Fruit fly (Drosophila melanogaster) whole organism, embryonic: ENCODE results near the gene CG14515.

Source experiments
- ATbp ChIP-seq: fragments of 200-800 bp; sonication (Bioruptor generic); optimal IDR thresholded peaks from 2 replicates; lab custom pipeline; 2017; ENCODE audit warnings: missing biosample characterization, mild to moderate bottlenecking, missing genetic modification characterization, missing genetic modification reagents
- Abd-B ChIP-seq: fragments of 200-800 bp; sonication (Bioruptor generic); optimal IDR thresholded peaks from 2 replicates; lab custom pipeline; 2018; ENCODE audit warnings: missing biosample characterization, mild to moderate bottlenecking, missing genetic modification characterization, moderate library complexity
- CG12104 ChIP-seq: fragments of 200-800 bp; sonication (Bioruptor generic); optimal IDR thresholded peaks from 3 replicates; lab custom pipeline; 2016; ENCODE audit warnings: missing biosample characterization, missing genetic modification characterization
- CG12155 ChIP-seq: fragments of 200-800 bp; sonication (Bioruptor generic); optimal IDR thresholded peaks from 3 replicates; lab custom pipeline; 2016; ENCODE audit warnings: missing biosample characterization, missing genetic modification characterization
- CG12391 ChIP-seq: fragments of 200-800 bp; sonication (Bioruptor generic); optimal IDR thresholded peaks from 3 replicates; lab custom pipeline; 2018; ENCODE audit warnings: missing biosample characterization, mild to moderate bottlenecking, missing genetic modification characterization, moderate library complexity
- CG12769 ChIP-seq: fragments of 200-800 bp; sonication (Bioruptor generic); optimal IDR thresholded peaks from 2 replicates; lab custom pipeline; 2019; ENCODE audit warnings: missing biosample characterization, mild to moderate bottlenecking, missing genetic modification characterization, moderate library complexity
- CG14710 ChIP-seq: fragments of 200-800 bp; sonication (Bioruptor generic); optimal IDR thresholded peaks from 3 replicates; lab custom pipeline; 2019; ENCODE audit warnings: missing biosample characterization, mild to moderate bottlenecking, missing genetic modification characterization, moderate library complexity
- CG15479 ChIP-seq: fragments of 200-800 bp; sonication (Bioruptor generic); optimal IDR thresholded peaks from 3 replicates; lab custom pipeline; 2019; ENCODE audit warnings: missing biosample characterization, mild to moderate bottlenecking, missing genetic modification characterization, moderate library complexity
- CG15514 ChIP-seq: fragments of 200-800 bp; sonication (Bioruptor generic); optimal IDR thresholded peaks from 3 replicates; lab custom pipeline; 2017; ENCODE audit warnings: missing biosample characterization, missing genetic modification characterization, mild to moderate bottlenecking, moderate library complexity, missing genetic modification reagents
- CG1603 ChIP-seq: fragments of 200-800 bp; sonication (Bioruptor generic); optimal IDR thresholded peaks from 2 replicates; lab custom pipeline; 2019; ENCODE audit warnings: missing biosample characterization, mild to moderate bottlenecking, missing genetic modification characterization, moderate library complexity
- CG17328 ChIP-seq: fragments of 200-800 bp; sonication (Bioruptor generic); IDR thresholded peaks from 2 replicates; pipeline ENCODE4 v1.3.6; 2022; ENCODE audit warnings: missing biosample characterization, missing genetic modification characterization
- CG1832 ChIP-seq: fragments of 200-800 bp; sonication (Bioruptor generic); optimal IDR thresholded peaks from 2 replicates; lab custom pipeline; 2017; ENCODE audit warnings: missing biosample characterization, mild to moderate bottlenecking, missing genetic modification characterization, inconsistent platforms
- CG2120 ChIP-seq: fragments of 200-800 bp; sonication (Bioruptor generic); optimal IDR thresholded peaks from 3 replicates; lab custom pipeline; 2016; ENCODE audit warnings: missing biosample characterization, missing genetic modification characterization
- CG30020 ChIP-seq: fragments of 200-800 bp; optimal IDR thresholded peaks from 2 replicates; lab custom pipeline; 2019; ENCODE audit warnings: missing biosample characterization, mild to moderate bottlenecking, missing genetic modification characterization, moderate library complexity
- CG3065 ChIP-seq: fragments of 200-800 bp; sonication (Bioruptor generic); optimal IDR thresholded peaks from 2 replicates; lab custom pipeline; 2016; ENCODE audit warnings: missing biosample characterization, missing genetic modification characterization
- CG31388 ChIP-seq: fragments of 200-800 bp; sonication (Bioruptor generic); optimal IDR thresholded peaks from 2 replicates; lab custom pipeline; 2016; ENCODE audit warnings: missing biosample characterization, missing genetic modification characterization
- CG3163 ChIP-seq: fragments of 200-800 bp; sonication (Bioruptor generic); optimal IDR thresholded peaks from 3 replicates; lab custom pipeline; 2016; ENCODE audit warnings: missing biosample characterization, missing genetic modification characterization
- CG32767 ChIP-seq: fragments of 200-800 bp; sonication (Bioruptor generic); IDR thresholded peaks from 2 replicates; pipeline ENCODE4 v1.3.6; 2022; ENCODE audit warnings: missing biosample characterization, missing genetic modification characterization
- CG34376 ChIP-seq: fragments of 200-800 bp; sonication (Bioruptor generic); optimal IDR thresholded peaks from 2 replicates; lab custom pipeline; 2018; ENCODE audit warnings: missing biosample characterization, mild to moderate bottlenecking, missing genetic modification characterization
- CG4360 ChIP-seq: fragments of 200-800 bp; sonication (Bioruptor generic); IDR thresholded peaks from 2 replicates; pipeline ENCODE4 v1.3.6; 2022; ENCODE audit warnings: missing biosample characterization, missing genetic modification characterization
- CG4854 ChIP-seq: fragments of 200-800 bp; sonication (Bioruptor generic); optimal IDR thresholded peaks from 2 replicates; lab custom pipeline; 2016; ENCODE audit warnings: missing biosample characterization, missing genetic modification characterization, inconsistent platforms
- CG6689 ChIP-seq: fragments of 200-800 bp; sonication (Bioruptor generic); IDR thresholded peaks from 2 replicates; pipeline ENCODE4 v1.3.6; 2022; ENCODE audit warnings: missing biosample characterization, missing genetic modification characterization
- CG7372 ChIP-seq: fragments of 200-800 bp; sonication (Bioruptor generic); IDR thresholded peaks from 2 replicates; pipeline ENCODE4 v1.3.6; 2022; ENCODE audit warnings: missing biosample characterization, missing genetic modification characterization
- D ChIP-seq, 2 experiments: fragments of 200-800 bp in 1 of 2; fragments of >200 bp in 1 of 2; sonication (Bioruptor generic) in 1 of 2; optimal IDR thresholded peaks; 2 replicates in 1 of 2; 3 replicates in 1 of 2; lab custom pipeline; 2017; ENCODE audit warnings: mild to moderate bottlenecking in 1 of 2, missing biosample characterization in 1 of 2, missing genetic modification characterization in 1 of 2, missing genetic modification reagents in 1 of 2
- HmgZ ChIP-seq: fragments of 200-800 bp; sonication (Bioruptor generic); optimal IDR thresholded peaks from 2 replicates; lab custom pipeline; 2018; ENCODE audit warnings: missing biosample characterization, mild to moderate bottlenecking, missing genetic modification characterization
- Lim3 ChIP-seq: fragments of 200-800 bp; sonication (Bioruptor generic); IDR thresholded peaks from 2 replicates; pipeline ENCODE4 v1.3.6; 2022; ENCODE audit warnings: missing biosample characterization, missing genetic modification characterization
- Med ChIP-seq: fragments of 200-800 bp; sonication (Bioruptor generic); peaks from one replicate; lab custom pipeline; 2016; ENCODE audit warnings: missing biosample characterization, missing genetic modification characterization, mild to moderate bottlenecking, inconsistent platforms, moderate library complexity
- NFAT ChIP-seq: fragments of 200-800 bp; sonication (Bioruptor generic); IDR thresholded peaks from 2 replicates; pipeline ENCODE4 v1.3.6; 2022; ENCODE audit warnings: missing biosample characterization, missing genetic modification characterization
- Spps ChIP-seq: fragments of 200-800 bp; sonication (Bioruptor generic); optimal IDR thresholded peaks from 2 replicates; lab custom pipeline; 2018; ENCODE audit warnings: missing biosample characterization, mild to moderate bottlenecking, missing genetic modification characterization
- Ssrp ChIP-seq: fragments of 200-800 bp; sonication (Bioruptor generic); optimal IDR thresholded peaks from 2 replicates; lab custom pipeline; 2018; ENCODE audit warnings: missing biosample characterization, mild to moderate bottlenecking, missing genetic modification characterization, moderate library complexity
- Trl ChIP-seq, 3 experiments: fragments of >200 bp in 2 of 3; fragments of 200-800 bp in 1 of 3; sonication (Bioruptor generic) in 1 of 3; optimal IDR thresholded peaks; 2 replicates in 1 of 3; 3 replicates in 2 of 3; lab custom pipeline; 2016 to 2017; ENCODE audit warnings: missing biosample characterization in 1 of 3, missing genetic modification characterization in 1 of 3
- Xbp1 ChIP-seq: fragments of 200-800 bp; sonication (Bioruptor generic); optimal IDR thresholded peaks from 3 replicates; lab custom pipeline; 2016; ENCODE audit warnings: missing biosample characterization, mild to moderate bottlenecking, missing genetic modification characterization
- YL-1 ChIP-seq: fragments of 200-800 bp; sonication (Bioruptor generic); optimal IDR thresholded peaks from 3 replicates; lab custom pipeline; 2017; ENCODE audit warnings: missing biosample characterization, mild to moderate bottlenecking, missing genetic modification characterization
- bsh ChIP-seq, 2 experiments: fragments of 200-800 bp; sonication (Bioruptor generic); optimal IDR thresholded peaks; 2 replicates each; lab custom pipeline; 2017 to 2018; ENCODE audit warnings: mild to moderate bottlenecking in 2 of 2, missing biosample characterization in 2 of 2, missing genetic modification characterization in 2 of 2, moderate library complexity in 1 of 2
- cas ChIP-seq: fragments of 200-800 bp; sonication (Bioruptor generic); IDR thresholded peaks from 2 replicates; pipeline ENCODE4 v1.3.6; 2022; ENCODE audit warnings: missing biosample characterization, missing genetic modification characterization
- ftz-f1 ChIP-seq: fragments of 200-800 bp; sonication (Bioruptor generic); optimal IDR thresholded peaks from 2 replicates; lab custom pipeline; 2016; ENCODE audit warnings: missing biosample characterization, missing genetic modification characterization
- grau ChIP-seq: fragments of 200-800 bp; optimal IDR thresholded peaks from 3 replicates; lab custom pipeline; 2019; ENCODE audit warnings: missing biosample characterization, mild to moderate bottlenecking, missing genetic modification characterization, moderate library complexity
- grn ChIP-seq: fragments of 200-800 bp; sonication (Bioruptor generic); optimal IDR thresholded peaks from 3 replicates; lab custom pipeline; 2017; ENCODE audit warnings: missing biosample characterization, missing genetic modification characterization
- hkb ChIP-seq, 2 experiments: fragments of 200-800 bp in 1 of 2; fragments of >200 bp in 1 of 2; sonication (Bioruptor generic) in 1 of 2; IDR thresholded peaks in 1 of 2; optimal IDR thresholded peaks in 1 of 2; 2 replicates each; pipeline versions ENCODE4 v1.3.6 to Lab custom; 2017 to 2022; ENCODE audit warnings: missing biosample characterization in 1 of 2, missing genetic modification characterization in 1 of 2
- lab ChIP-seq: fragments of 200-800 bp; sonication (Bioruptor generic); optimal IDR thresholded peaks from 3 replicates; lab custom pipeline; 2017; ENCODE audit warnings: missing biosample characterization, missing genetic modification characterization, mild to moderate bottlenecking, moderate library complexity, missing genetic modification reagents
- lilli ChIP-seq: fragments of 200-800 bp; sonication (Bioruptor generic); optimal IDR thresholded peaks from 3 replicates; lab custom pipeline; 2016; ENCODE audit warnings: missing biosample characterization, missing genetic modification characterization
- nmo ChIP-seq: fragments of 200-800 bp; sonication (Bioruptor generic); optimal IDR thresholded peaks from 2 replicates; lab custom pipeline; 2018; ENCODE audit warnings: missing biosample characterization, mild to moderate bottlenecking, missing genetic modification characterization, moderate library complexity
- nom ChIP-seq: fragments of 200-800 bp; sonication (Bioruptor generic); optimal IDR thresholded peaks from 2 replicates; lab custom pipeline; 2017; ENCODE audit warnings: missing biosample characterization, missing genetic modification characterization, mild to moderate bottlenecking, moderate library complexity, missing genetic modification reagents
- sisA ChIP-seq: fragments of 200-800 bp; sonication (Bioruptor generic); IDR thresholded peaks from 2 replicates; pipeline ENCODE4 v1.3.6; 2022; ENCODE audit warnings: missing biosample characterization, missing genetic modification characterization
- slbo ChIP-seq: fragments of 200-800 bp; sonication (Bioruptor generic); IDR thresholded peaks from 2 replicates; pipeline ENCODE4 v1.3.6; 2022; ENCODE audit warnings: missing biosample characterization, missing genetic modification characterization
- trh ChIP-seq: fragments of 200-800 bp; sonication (Bioruptor generic); optimal IDR thresholded peaks from 2 replicates; lab custom pipeline; 2016; ENCODE audit warnings: missing biosample characterization, missing genetic modification characterization
- zen ChIP-seq: fragments of 200-800 bp; sonication (Bioruptor generic); optimal IDR thresholded peaks from 3 replicates; lab custom pipeline; 2018; ENCODE audit warnings: missing biosample characterization, mild to moderate bottlenecking, missing genetic modification characterization, moderate library complexity
- zfh1 ChIP-seq: fragments of 200-800 bp; sonication (Bioruptor generic); IDR thresholded peaks from 3 replicates; pipeline ENCODE4 v1.3.6; 2022; ENCODE audit warnings: missing biosample characterization, missing genetic modification characterization

Gene CG14515

dm6 chr3R:29214982-29215533, 17.7 kb downstream of the CG14515 start:
- TF ChIP-seq HmgZ (no peak), CG15514 (GFP tag; lab: Kevin White, UChicago) (peak; percentile 48), CG12391 (tag; lab: Kevin White, UChicago) (no peak), nom (GFP tag; lab: Kevin White, UChicago) (peak; percentile 84), CG12104 (GFP tag; lab: Kevin White, UChicago) (no peak), CG30020 (tag; lab: Kevin White, UChicago) (no peak), Trl (optimal IDR thresholded peaks at IDR 0.05; lab: Kevin White, UChicago) (peak; percentile 73 to 77), Trl (GFP tag; optimal IDR thresholded peaks at IDR 0.05; lab: Kevin White, UChicago) (peak; percentile 8), slbo (0 out of 2 replicates have a peak, but pooled peaks have one; percentile 19), sisA (GFP tag; lab: Robert Waterston, UW) (no peak), CG4854 (GFP tag; lab: Kevin White, UChicago) (no peak), CG3163 (peak; percentile 90), Abd-B (GFP tag; lab: Kevin White, UChicago) (no peak), hkb (optimal IDR thresholded peaks at IDR 0.05; lab: Kevin White, UChicago) (no peak), hkb (GFP tag; IDR thresholded peaks at IDR 0.05; lab: Robert Waterston, UW) (no peak), NFAT (GFP tag; lab: Robert Waterston, UW) (peak; percentile 66; the same call in 1 of the 2 replicates), CG32767 (GFP tag; lab: Robert Waterston, UW) (0 out of 2 replicates have a peak, but pooled peaks have one; percentile 11), zfh1 (GFP tag; lab: Robert Waterston, UW) (no peak), CG3065 (GFP tag; lab: Kevin White, UChicago) (no peak), D (optimal IDR thresholded peaks at IDR 0.05; lab: Kevin White, UChicago) (no peak), D (GFP tag; optimal IDR thresholded peaks at IDR 0.05; lab: Kevin White, UChicago) (no peak), CG2120 (GFP tag; lab: Kevin White, UChicago) (peak; percentile 20), lilli (GFP tag; lab: Kevin White, UChicago) (peak; percentile 5), CG34376 (GFP tag; lab: Kevin White, UChicago) (peak; percentile 82), ftz-f1 (GFP tag; lab: Kevin White, UChicago) (no peak), nmo (no peak), CG12769 (peak; percentile 58), ATbp (GFP tag; lab: Kevin White, UChicago) (no peak), CG6689 (GFP tag; lab: Robert Waterston, UW) (no peak), bsh (GFP tag; optimal IDR thresholded peaks at IDR 0.05; lab: Kevin White, UChicago) (peak in 1 of 2 experiments; percentile 47), Spps (tag; lab: Kevin White, UChicago) (no peak), Xbp1 (GFP tag; lab: Kevin White, UChicago) (no peak), trh (GFP tag; lab: Kevin White, UChicago) (no peak), YL-1 (GFP tag; lab: Kevin White, UChicago) (peak; percentile 14), zen (tag; lab: Kevin White, UChicago) (peak; percentile 8), grau (peak; percentile 4), CG4360 (GFP tag; lab: Robert Waterston, UW) (peak; percentile 96), CG12155 (GFP tag; lab: Kevin White, UChicago) (peak; percentile 18), cas (no peak), grn (GFP tag; lab: Kevin White, UChicago) (peak; percentile 35), CG1603 (tag; lab: Kevin White, UChicago) (no peak), Med (GFP tag; lab: Kevin White, UChicago) (peak; percentile 55), CG15479 (GFP tag; lab: Kevin White, UChicago) (peak; percentile 78), Ssrp (tag; lab: Kevin White, UChicago) (no peak), CG17328 (GFP tag; lab: Robert Waterston, UW) (0 out of 2 replicates have a peak, but pooled peaks have one; percentile 8), CG31388 (GFP tag; lab: Kevin White, UChicago) (no peak), CG14710 (tag; lab: Kevin White, UChicago) (no peak), Lim3 (no peak), CG7372 (no peak), lab (GFP tag; lab: Kevin White, UChicago) (peak; percentile 29), CG1832 (no peak)
